Fruit fly (Drosophila melanogaster) whole organism, embryonic: ENCODE results near the gene CG44040.
A peak's percentile ranks its signal among the peaks of the same experiment; 100 is the strongest.

Experiments
- Abd-B ChIP-seq: fragments of 200-800 bp; sonication (Bioruptor generic); optimal IDR thresholded peaks from 2 replicates; lab custom pipeline; 2018; ENCODE audit warnings: missing biosample characterization, mild to moderate bottlenecking, missing genetic modification characterization, moderate library complexity
- Bdp1 ChIP-seq: fragments of 200-800 bp; sonication (Bioruptor generic); optimal IDR thresholded peaks from 3 replicates; lab custom pipeline; 2016; ENCODE audit warnings: missing biosample characterization, missing genetic modification characterization
- CG10274 ChIP-seq: fragments of 200-800 bp; sonication (Bioruptor generic); optimal IDR thresholded peaks from 3 replicates; lab custom pipeline; 2017; ENCODE audit warnings: missing biosample characterization, mild to moderate bottlenecking, missing genetic modification characterization
- CG13624 ChIP-seq: fragments of 200-800 bp; sonication (Bioruptor generic); optimal IDR thresholded peaks from 2 replicates; lab custom pipeline; 2016; ENCODE audit warnings: missing biosample characterization, missing genetic modification characterization
- CG14014 ChIP-seq: fragments of 200-800 bp; sonication (Bioruptor generic); IDR thresholded peaks from 2 replicates; pipeline ENCODE4 v1.3.6; 2022; ENCODE audit warnings: missing biosample characterization, missing genetic modification characterization
- CG15011 ChIP-seq: fragments of 200-800 bp; sonication (Bioruptor generic); optimal IDR thresholded peaks from 3 replicates; lab custom pipeline; 2018; ENCODE audit warnings: missing biosample characterization, mild to moderate bottlenecking, missing genetic modification characterization
- CG16779 ChIP-seq: fragments of 200-800 bp; sonication (Bioruptor generic); IDR thresholded peaks from 2 replicates; pipeline ENCODE4 v1.3.6; 2022; ENCODE audit warnings: missing biosample characterization, missing genetic modification characterization
- CG17361 ChIP-seq: fragments of 200-800 bp; sonication (Bioruptor generic); IDR thresholded peaks from 3 replicates; pipeline ENCODE4 v1.3.6; 2022; ENCODE audit warnings: missing biosample characterization, missing genetic modification characterization
- CG18764 ChIP-seq: fragments of 200-800 bp; sonication (Bioruptor generic); optimal IDR thresholded peaks from 3 replicates; lab custom pipeline; 2016; ENCODE audit warnings: missing biosample characterization, missing genetic modification characterization
- CG31388 ChIP-seq: fragments of 200-800 bp; sonication (Bioruptor generic); optimal IDR thresholded peaks from 2 replicates; lab custom pipeline; 2016; ENCODE audit warnings: missing biosample characterization, missing genetic modification characterization
- CG3281 ChIP-seq: fragments of 200-800 bp; sonication (Bioruptor generic); optimal IDR thresholded peaks from 3 replicates; lab custom pipeline; 2017; ENCODE audit warnings: missing biosample characterization, mild to moderate bottlenecking, missing genetic modification characterization
- CG4282 ChIP-seq: fragments of 200-800 bp; sonication (Bioruptor generic); optimal IDR thresholded peaks from 2 replicates; lab custom pipeline; 2016; ENCODE audit warnings: missing biosample characterization, missing genetic modification characterization
- CG4617 ChIP-seq: fragments of 200-800 bp; sonication (Bioruptor generic); optimal IDR thresholded peaks from 3 replicates; lab custom pipeline; 2016; ENCODE audit warnings: missing biosample characterization, missing genetic modification characterization, borderline replicate concordance
- CG8478 ChIP-seq: fragments of >200 bp; optimal IDR thresholded peaks from 2 replicates; lab custom pipeline; 2018
- CG9609 ChIP-seq: fragments of 200-800 bp; sonication (Bioruptor generic); optimal IDR thresholded peaks from 3 replicates; lab custom pipeline; 2016; ENCODE audit warnings: missing biosample characterization, missing genetic modification characterization
- CG9727 ChIP-seq: fragments of 200-800 bp; sonication (Bioruptor generic); optimal IDR thresholded peaks from 3 replicates; lab custom pipeline; 2017; ENCODE audit warnings: missing biosample characterization, mild to moderate bottlenecking, missing genetic modification characterization
- CrebB ChIP-seq: fragments of 200-800 bp; sonication (Bioruptor generic); optimal IDR thresholded peaks from 3 replicates; lab custom pipeline; 2018; ENCODE audit warnings: missing biosample characterization, mild to moderate bottlenecking, missing genetic modification characterization
- D ChIP-seq, 2 experiments: fragments of 200-800 bp in 1 of 2; fragments of >200 bp in 1 of 2; sonication (Bioruptor generic) in 1 of 2; optimal IDR thresholded peaks; 2 replicates in 1 of 2; 3 replicates in 1 of 2; lab custom pipeline; 2017; ENCODE audit warnings: mild to moderate bottlenecking in 1 of 2, missing biosample characterization in 1 of 2, missing genetic modification characterization in 1 of 2, missing genetic modification reagents in 1 of 2
- D19B ChIP-seq: fragments of 200-800 bp; sonication (Bioruptor generic); optimal IDR thresholded peaks from 2 replicates; lab custom pipeline; 2017; ENCODE audit warnings: missing biosample characterization, mild to moderate bottlenecking, missing genetic modification characterization
- Dek ChIP-seq: fragments of 200-800 bp; sonication (Bioruptor generic); optimal IDR thresholded peaks from 3 replicates; lab custom pipeline; 2019; ENCODE audit warnings: missing biosample characterization, mild to moderate bottlenecking, missing genetic modification characterization, moderate library complexity
- Dp ChIP-seq: fragments of 200-800 bp; sonication (Bioruptor generic); optimal IDR thresholded peaks from 2 replicates; lab custom pipeline; 2018; ENCODE audit warnings: missing biosample characterization, mild to moderate bottlenecking, missing genetic modification characterization, moderate library complexity
- HLHmδ ChIP-seq: fragments of 200-800 bp; sonication (Bioruptor generic); optimal IDR thresholded peaks from 2 replicates; lab custom pipeline; 2018; ENCODE audit warnings: missing biosample characterization, mild to moderate bottlenecking, missing genetic modification characterization, moderate library complexity
- Hr51 ChIP-seq, 2 experiments: fragments of 200-800 bp; sonication (Bioruptor generic); optimal IDR thresholded peaks; 2 replicates in 1 of 2; 3 replicates in 1 of 2; lab custom pipeline; 2016 to 2018; ENCODE audit warnings: missing biosample characterization in 2 of 2, missing genetic modification characterization in 2 of 2, mild to moderate bottlenecking in 1 of 2, moderate library complexity in 1 of 2
- Lpt ChIP-seq: fragments of >200 bp; optimal IDR thresholded peaks from 2 replicates; lab custom pipeline; 2018; ENCODE audit warnings: missing biosample characterization, missing genetic modification characterization
- NK7.1 ChIP-seq: fragments of 200-800 bp; sonication (Bioruptor generic); optimal IDR thresholded peaks from 3 replicates; lab custom pipeline; 2016; ENCODE audit warnings: missing biosample characterization, missing genetic modification characterization
- PHDP ChIP-seq: fragments of 200-800 bp; sonication (Bioruptor generic); optimal IDR thresholded peaks from 3 replicates; lab custom pipeline; 2018; ENCODE audit warnings: missing biosample characterization, mild to moderate bottlenecking, missing genetic modification characterization, moderate library complexity
- Six4 ChIP-seq: fragments of 200-800 bp; sonication (Bioruptor generic); optimal IDR thresholded peaks from 2 replicates; lab custom pipeline; 2016; ENCODE audit warnings: missing biosample characterization, missing genetic modification characterization
- Vsx1 ChIP-seq: fragments of 200-800 bp; sonication (Bioruptor generic); optimal IDR thresholded peaks from 2 replicates; lab custom pipeline; 2017; ENCODE audit warnings: missing biosample characterization, mild to moderate bottlenecking, missing genetic modification characterization, missing genetic modification reagents
- abd-A ChIP-seq: fragments of 200-800 bp; sonication (Bioruptor generic); optimal IDR thresholded peaks from 3 replicates; lab custom pipeline; 2019; ENCODE audit warnings: missing biosample characterization, mild to moderate bottlenecking, missing genetic modification characterization, moderate library complexity
- ap ChIP-seq: fragments of 200-800 bp; sonication (Bioruptor generic); IDR thresholded peaks from 2 replicates; pipeline ENCODE4 v1.3.6; 2022; ENCODE audit warnings: missing biosample characterization, missing genetic modification characterization
- bsh ChIP-seq, 2 experiments: fragments of 200-800 bp; sonication (Bioruptor generic); optimal IDR thresholded peaks; 2 replicates each; lab custom pipeline; 2017 to 2018; ENCODE audit warnings: mild to moderate bottlenecking in 2 of 2, missing biosample characterization in 2 of 2, missing genetic modification characterization in 2 of 2, moderate library complexity in 1 of 2
- chinmo ChIP-seq: fragments of 200-800 bp; sonication (Bioruptor generic); IDR thresholded peaks from 4 replicates; pipeline ENCODE4 v1.3.6; 2022; ENCODE audit warnings: missing biosample characterization, missing genetic modification characterization; ENCODE audit not compliant: partially characterized antibody
- chn ChIP-seq: fragments of 200-800 bp; sonication (Bioruptor generic); optimal IDR thresholded peaks from 2 replicates; lab custom pipeline; 2016; ENCODE audit warnings: missing biosample characterization, missing genetic modification characterization
- dmrt11E ChIP-seq: fragments of 200-800 bp; sonication (Bioruptor generic); optimal IDR thresholded peaks from 3 replicates; lab custom pipeline; 2018; ENCODE audit warnings: missing biosample characterization, mild to moderate bottlenecking, missing genetic modification characterization, moderate library complexity
- ftz-f1 ChIP-seq: fragments of 200-800 bp; sonication (Bioruptor generic); optimal IDR thresholded peaks from 2 replicates; lab custom pipeline; 2016; ENCODE audit warnings: missing biosample characterization, missing genetic modification characterization
- gfzf ChIP-seq: fragments of 200-800 bp; sonication (Bioruptor generic); optimal IDR thresholded peaks from 2 replicates; lab custom pipeline; 2016; ENCODE audit warnings: missing biosample characterization, mild to moderate bottlenecking, missing genetic modification characterization, moderate library complexity
- ham ChIP-seq: fragments of 200-800 bp; sonication (Bioruptor generic); IDR thresholded peaks from 2 replicates; pipeline ENCODE4 v1.3.6; 2022; ENCODE audit warnings: missing biosample characterization, missing genetic modification characterization
- hkb ChIP-seq, 2 experiments: fragments of 200-800 bp in 1 of 2; fragments of >200 bp in 1 of 2; sonication (Bioruptor generic) in 1 of 2; IDR thresholded peaks in 1 of 2; optimal IDR thresholded peaks in 1 of 2; 2 replicates each; pipeline versions ENCODE4 v1.3.6 to Lab custom; 2017 to 2022; ENCODE audit warnings: missing biosample characterization in 1 of 2, missing genetic modification characterization in 1 of 2
- klu ChIP-seq: fragments of 200-800 bp; sonication (Bioruptor generic); IDR thresholded peaks from 2 replicates; pipeline ENCODE4 v1.3.6; 2022; ENCODE audit warnings: missing biosample characterization, missing genetic modification characterization
- mld ChIP-seq: fragments of 200-800 bp; sonication (Bioruptor generic); IDR thresholded peaks from 3 replicates; pipeline ENCODE4 v1.3.6; 2022; ENCODE audit warnings: missing biosample characterization, missing genetic modification characterization; ENCODE audit not compliant: partially characterized antibody
- pho ChIP-seq: fragments of 200-800 bp; sonication (Bioruptor generic); optimal IDR thresholded peaks from 2 replicates; lab custom pipeline; 2016; ENCODE audit warnings: missing biosample characterization, missing genetic modification characterization
- phol ChIP-seq: fragments of 200-800 bp; sonication (Bioruptor generic); optimal IDR thresholded peaks from 3 replicates; lab custom pipeline; 2018; ENCODE audit warnings: missing biosample characterization, mild to moderate bottlenecking, missing genetic modification characterization, moderate library complexity
- pita ChIP-seq: fragments of 200-800 bp; sonication (Bioruptor generic); optimal IDR thresholded peaks from 2 replicates; lab custom pipeline; 2017; ENCODE audit warnings: missing biosample characterization, mild to moderate bottlenecking, missing genetic modification characterization
- pum ChIP-seq: fragments of 200-800 bp; sonication (Bioruptor generic); optimal IDR thresholded peaks from 2 replicates; lab custom pipeline; 2016; ENCODE audit warnings: missing biosample characterization, missing genetic modification characterization
- repo ChIP-seq: fragments of 200-800 bp; sonication (Bioruptor generic); optimal IDR thresholded peaks from 2 replicates; lab custom pipeline; 2016; ENCODE audit warnings: missing biosample characterization, missing genetic modification characterization
- row ChIP-seq: fragments of 200-800 bp; sonication (Bioruptor generic); IDR thresholded peaks from 3 replicates; pipeline ENCODE4 v1.3.6; 2022; ENCODE audit warnings: missing biosample characterization, missing genetic modification characterization
- slp2 ChIP-seq: fragments of 200-800 bp; sonication (Bioruptor generic); optimal IDR thresholded peaks from 2 replicates; lab custom pipeline; 2016; ENCODE audit warnings: missing biosample characterization, missing genetic modification characterization
- vfl ChIP-seq: fragments of 200-800 bp; sonication (Bioruptor generic); optimal IDR thresholded peaks from 2 replicates; lab custom pipeline; 2016; ENCODE audit warnings: missing biosample characterization, missing genetic modification characterization
- vvl ChIP-seq: fragments of 200-800 bp; sonication (Bioruptor generic); IDR thresholded peaks from 2 replicates; pipeline ENCODE4 v1.3.6; 2022; ENCODE audit warnings: missing biosample characterization, missing genetic modification characterization

Gene CG44040

DNA sequence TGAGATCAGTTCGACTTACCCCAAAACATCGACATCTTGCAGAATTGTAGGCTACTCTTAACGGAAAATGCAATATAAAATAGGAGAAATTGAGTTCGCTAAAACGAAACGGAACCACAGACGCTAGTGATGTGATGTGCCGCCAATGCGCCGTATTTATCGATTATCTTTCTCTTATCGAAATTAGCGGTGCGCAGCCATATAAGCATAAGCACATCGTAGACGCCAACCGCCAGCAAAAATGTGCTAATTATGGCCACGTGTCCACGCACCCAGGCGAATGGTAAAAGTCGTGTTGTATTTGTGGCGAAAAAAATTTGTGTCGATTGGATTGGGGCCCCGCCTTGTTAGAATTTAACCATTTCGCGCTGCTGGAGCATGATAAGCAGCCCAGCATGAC, 12.8 kb downstream of the CG44040 start, which contains the start of the genes Fkbp39 and Cyfip:
Gene Fkbp39 (minus strand): TSS at position 140 of the 400 bp plus-strand sequence.
Gene Cyfip (plus strand): TSS at position 273 of the 400 bp plus-strand sequence.
- TF ChIP-seq CG31388 (GFP tag; lab: Kevin White, UChicago) (no peak), CG13624 (GFP tag; lab: Kevin White, UChicago) (peak; percentile 91), CG18764 (GFP tag; lab: Kevin White, UChicago) (no peak), vvl (GFP tag; lab: Robert Waterston, UW) (peak; percentile 66; the same call in 1 of the 2 replicates), row (GFP tag; lab: Robert Waterston, UW) (peak; percentile 44; the same call in 2 of the 3 replicates), ftz-f1 (peak; percentile 73), CG4282 (GFP tag; lab: Kevin White, UChicago) (peak; percentile 35), CG15011 (GFP tag; lab: Kevin White, UChicago) (no peak), dmrt11E (tag; lab: Kevin White, UChicago) (no peak), CG9727 (GFP tag; lab: Kevin White, UChicago) (peak; percentile 2), vfl (GFP tag; lab: Kevin White, UChicago) (peak; percentile 61), pum (GFP tag; lab: Kevin White, UChicago) (peak; percentile 32), NK7.1 (GFP tag; lab: Kevin White, UChicago) (no peak), phol (tag; lab: Kevin White, UChicago) (peak; percentile 83), Bdp1 (GFP tag; lab: Kevin White, UChicago) (peak; percentile 19), CG3281 (GFP tag; lab: Kevin White, UChicago) (no peak), chinmo (GFP tag; lab: Robert Waterston, UW) (0 out of 4 replicates have a peak, but pooled peaks have one; percentile 65), CG8478 (lab: Kevin White, UChicago) (no peak), pho (GFP tag; lab: Kevin White, UChicago) (peak; percentile 69), CG14014 (GFP tag; lab: Robert Waterston, UW) (peak; percentile 51; the same call in 1 of the 2 replicates), klu (GFP tag; lab: Robert Waterston, UW) (no peak), abd-A (tag; lab: Kevin White, UChicago) (no peak), Hr51 (GFP tag; optimal IDR thresholded peaks at IDR 0.05; lab: Kevin White, UChicago) (peak in 1 of 2 experiments; percentile 48), Six4 (GFP tag; lab: Kevin White, UChicago) (peak; percentile 36), mld (GFP tag; lab: Robert Waterston, UW) (peak; percentile 40; the same call in 1 of the 3 replicates), hkb (optimal IDR thresholded peaks at IDR 0.05; lab: Kevin White, UChicago) (no peak), hkb (GFP tag; IDR thresholded peaks at IDR 0.05; lab: Robert Waterston, UW) (0 out of 2 replicates have a peak, but pooled peaks have one; percentile 13), chn (GFP tag; lab: Kevin White, UChicago) (peak; percentile 8), Lpt (GFP tag; lab: Kevin White, UChicago) (no peak), CG16779 (GFP tag; lab: Robert Waterston, UW) (no peak), CG10274 (GFP tag; lab: Kevin White, UChicago) (no peak), D19B (GFP tag; lab: Kevin White, UChicago) (no peak), D (optimal IDR thresholded peaks at IDR 0.05; lab: Kevin White, UChicago) (peak; percentile 57), D (GFP tag; optimal IDR thresholded peaks at IDR 0.05; lab: Kevin White, UChicago) (no peak), Dek (tag; lab: Kevin White, UChicago) (peak; percentile 30), CrebB (tag; lab: Kevin White, UChicago) (peak; percentile 43), Vsx1 (GFP tag; lab: Kevin White, UChicago) (no peak), gfzf (GFP tag; lab: Kevin White, UChicago) (peak; percentile 98), bsh (GFP tag; optimal IDR thresholded peaks at IDR 0.05; lab: Kevin White, UChicago) (peak in 1 of 2 experiments; percentile 16), Dp (GFP tag; lab: Kevin White, UChicago) (peak; percentile 71), PHDP (tag; lab: Kevin White, UChicago) (peak; percentile 17), CG17361 (GFP tag; lab: Robert Waterston, UW) (no peak), repo (GFP tag; lab: Kevin White, UChicago) (peak; percentile 32), pita (peak; percentile 81), slp2 (GFP tag; lab: Kevin White, UChicago) (no peak), Abd-B (GFP tag; lab: Kevin White, UChicago) (peak; percentile 48), ham (no peak), CG9609 (GFP tag; lab: Kevin White, UChicago) (peak; percentile 44), HLHmδ (GFP tag; lab: Kevin White, UChicago) (peak; percentile 17), ap (no peak), CG4617 (GFP tag; lab: Kevin White, UChicago) (peak; percentile 98)
